Worm (Caenorhabditis elegans) whole organism, L2 larva: ENCODE results near the gene W06F12.3.

Experiments
- alr-1 ChIP-seq: fragments of 150-350 bp; optimal IDR thresholded peaks from 2 replicates; lab custom pipeline; 2014; ENCODE audit warnings: missing biosample characterization, missing genetic modification characterization
- aly-2 ChIP-seq: fragments of 150-350 bp; optimal IDR thresholded peaks from 2 replicates; lab custom pipeline; 2014; ENCODE audit warnings: missing biosample characterization, missing genetic modification characterization
- ama-1 ChIP-seq: fragments of 150-350 bp; optimal IDR thresholded peaks from 2 replicates; lab custom pipeline; 2018; ENCODE audit warnings: inconsistent platforms
- egl-27 ChIP-seq: sonication (generic microtip); optimal IDR thresholded peaks from 3 replicates; lab custom pipeline; 2017; ENCODE audit warnings: missing biosample characterization, missing genetic modification reagents, missing genetic modification characterization
- lsy-2 ChIP-seq, 2 experiments: fragments of 150-350 bp in 1 of 2; sonication (generic microtip) in 1 of 2; optimal IDR thresholded peaks; 2 replicates each; lab custom pipeline; 2014 to 2017; ENCODE audit warnings: missing biosample characterization in 2 of 2, missing genetic modification characterization in 2 of 2
- mab-5 ChIP-seq: fragments of 150-350 bp; optimal IDR thresholded peaks from 2 replicates; lab custom pipeline; 2014; ENCODE audit warnings: missing biosample characterization, missing genetic modification characterization
- mdl-1 ChIP-seq, 2 experiments: fragments of 150-350 bp in 1 of 2; sonication (generic microtip) in 1 of 2; optimal IDR thresholded peaks; 2 replicates each; lab custom pipeline; 2017; ENCODE audit warnings: missing biosample characterization in 2 of 2, missing genetic modification characterization in 2 of 2
- nhr-11 ChIP-seq: fragments of 150-350 bp; optimal IDR thresholded peaks from 2 replicates; lab custom pipeline; 2014; ENCODE audit warnings: missing biosample characterization, missing genetic modification characterization
- skn-1 ChIP-seq: sonication (generic microtip); optimal IDR thresholded peaks from 2 replicates; lab custom pipeline; 2017; ENCODE audit warnings: missing biosample characterization, missing genetic modification characterization
- snpc-4 ChIP-seq: fragments of 150-350 bp; optimal IDR thresholded peaks from 2 replicates; lab custom pipeline; 2014; ENCODE audit warnings: missing biosample characterization, missing genetic modification characterization
- unc-55 ChIP-seq: fragments of 150-350 bp; sonication (generic microtip); optimal IDR thresholded peaks from 3 replicates; lab custom pipeline; 2014; ENCODE audit warnings: missing biosample characterization, missing genetic modification reagents, missing genetic modification characterization
- unc-62 ChIP-seq: fragments of 150-350 bp; optimal IDR thresholded peaks from 2 replicates; lab custom pipeline; 2014; ENCODE audit warnings: missing biosample characterization, missing genetic modification reagents, missing genetic modification characterization
- ztf-11 ChIP-seq: sonication (generic microtip); optimal IDR thresholded peaks from 2 replicates; lab custom pipeline; 2017; ENCODE audit warnings: missing biosample characterization, missing genetic modification characterization

DNA sequence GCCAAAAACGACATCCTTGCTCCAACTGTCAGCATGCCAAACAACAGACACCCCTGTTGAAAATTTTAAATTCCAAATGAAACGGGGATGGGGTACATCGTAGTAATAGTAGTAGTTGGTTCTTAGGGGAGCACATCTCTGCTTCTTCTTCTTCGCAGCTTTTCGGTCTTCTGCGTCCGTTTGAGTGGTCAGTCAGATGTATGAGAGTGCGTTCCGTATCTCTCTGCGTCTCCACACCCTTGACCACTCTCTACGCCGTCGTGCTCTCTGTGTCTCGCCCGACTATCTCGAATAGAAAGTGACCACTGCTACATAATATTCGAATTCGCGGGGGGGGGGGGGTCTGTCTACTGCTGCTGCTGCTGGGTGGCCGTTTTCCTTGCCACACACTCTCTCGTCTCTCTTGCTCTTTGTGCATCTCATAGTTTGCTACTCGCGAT is 22.0 kb upstream of the W06F12.3 start:
- TF ChIP-seq egl-27 (tag; lab: Kevin White, UChicago) (no peak), ztf-11 (tag; lab: Kevin White, UChicago) (no peak), aly-2 (no peak), unc-55 (GFP tag; lab: Kevin White, UChicago) (peak; percentile 54), alr-1 (tag; lab: Kevin White, UChicago) (no peak), snpc-4 (tag; lab: Kevin White, UChicago) (no peak), unc-62 (GFP tag; lab: Kevin White, UChicago) (no peak), lsy-2 (tag; optimal IDR thresholded peaks at IDR 0.05; lab: Kevin White, UChicago) (peak in 1 of 2 experiments; percentile 67), ama-1 (no peak), nhr-11 (no peak), skn-1 (tag; lab: Kevin White, UChicago) (no peak), mab-5 (peak; percentile 35), mdl-1 (tag; optimal IDR thresholded peaks at IDR 0.05; lab: Kevin White, UChicago) (peak in 1 of 2 experiments; percentile 40)
